Fruit fly (Drosophila melanogaster) whole organism, embryonic: ENCODE results near the gene CG13449.

Experiments
- CG11093 ChIP-seq: fragments of 200-800 bp; sonication (Bioruptor generic); IDR thresholded peaks from 3 replicates; pipeline ENCODE4 v1.3.6; 2022; ENCODE audit warnings: missing biosample characterization, missing genetic modification characterization
- CG11504 ChIP-seq: fragments of 200-800 bp; sonication (Bioruptor generic); optimal IDR thresholded peaks from 3 replicates; lab custom pipeline; 2019; ENCODE audit warnings: missing biosample characterization, mild to moderate bottlenecking, missing genetic modification characterization, moderate library complexity
- CG11695 ChIP-seq: fragments of 200-800 bp; sonication (Bioruptor generic); IDR thresholded peaks from 3 replicates; pipeline ENCODE4 v1.3.6; 2022; ENCODE audit warnings: missing biosample characterization, missing genetic modification characterization
- CG12769 ChIP-seq: fragments of 200-800 bp; sonication (Bioruptor generic); optimal IDR thresholded peaks from 2 replicates; lab custom pipeline; 2019; ENCODE audit warnings: missing biosample characterization, mild to moderate bottlenecking, missing genetic modification characterization, moderate library complexity
- CG15073 ChIP-seq: fragments of 200-800 bp; sonication (Bioruptor generic); optimal IDR thresholded peaks from 2 replicates; lab custom pipeline; 2016; ENCODE audit warnings: missing biosample characterization, missing genetic modification characterization
- CG15479 ChIP-seq: fragments of 200-800 bp; sonication (Bioruptor generic); optimal IDR thresholded peaks from 3 replicates; lab custom pipeline; 2019; ENCODE audit warnings: missing biosample characterization, mild to moderate bottlenecking, missing genetic modification characterization, moderate library complexity
- CG17186 ChIP-seq: fragments of 200-800 bp; sonication (Bioruptor generic); optimal IDR thresholded peaks from 3 replicates; lab custom pipeline; 2017; ENCODE audit warnings: missing biosample characterization, missing genetic modification reagents, missing genetic modification characterization
- CG17829 ChIP-seq: fragments of 200-800 bp; optimal IDR thresholded peaks from 2 replicates; lab custom pipeline; 2019; ENCODE audit warnings: missing biosample characterization, mild to moderate bottlenecking, missing genetic modification characterization, moderate library complexity
- CG18011 ChIP-seq: fragments of 200-800 bp; sonication (Bioruptor generic); optimal IDR thresholded peaks from 2 replicates; lab custom pipeline; 2017; ENCODE audit warnings: missing biosample characterization, missing genetic modification characterization, mild to moderate bottlenecking, moderate library complexity, missing genotype
- CG1832 ChIP-seq: fragments of 200-800 bp; sonication (Bioruptor generic); optimal IDR thresholded peaks from 2 replicates; lab custom pipeline; 2017; ENCODE audit warnings: missing biosample characterization, mild to moderate bottlenecking, missing genetic modification characterization, inconsistent platforms
- CG18599 ChIP-seq: fragments of 200-800 bp; sonication (Bioruptor generic); optimal IDR thresholded peaks from 3 replicates; lab custom pipeline; 2017; ENCODE audit warnings: missing biosample characterization, missing genetic modification characterization, mild to moderate bottlenecking, moderate library complexity, missing genetic modification reagents
- CG2678 ChIP-seq: fragments of 200-800 bp; sonication (Bioruptor generic); optimal IDR thresholded peaks from 3 replicates; lab custom pipeline; 2019; ENCODE audit warnings: missing biosample characterization, mild to moderate bottlenecking, missing genetic modification characterization, moderate library complexity
- CG32767 ChIP-seq: fragments of 200-800 bp; sonication (Bioruptor generic); IDR thresholded peaks from 2 replicates; pipeline ENCODE4 v1.3.6; 2022; ENCODE audit warnings: missing biosample characterization, missing genetic modification characterization
- CG33557 ChIP-seq: fragments of 200-800 bp; sonication (Bioruptor generic); optimal IDR thresholded peaks from 2 replicates; lab custom pipeline; 2019; ENCODE audit warnings: missing biosample characterization, mild to moderate bottlenecking, missing genetic modification characterization, moderate library complexity
- CG34422 ChIP-seq: fragments of 200-800 bp; sonication (Bioruptor generic); IDR thresholded peaks from 3 replicates; pipeline ENCODE4 v1.3.6; 2022; ENCODE audit warnings: missing biosample characterization, missing genetic modification characterization
- CG3726 ChIP-seq: fragments of 200-800 bp; sonication (Bioruptor generic); IDR thresholded peaks from 3 replicates; pipeline ENCODE4, ENCODE4 v1.3.6; 2022; ENCODE audit warnings: missing biosample characterization, missing genetic modification characterization
- CG4404 ChIP-seq: fragments of 200-800 bp; sonication (Bioruptor generic); IDR thresholded peaks from 2 replicates; pipeline ENCODE4 v1.3.6; 2022; ENCODE audit warnings: missing biosample characterization, missing genetic modification characterization
- CG4707 ChIP-seq: fragments of 200-800 bp; sonication (Bioruptor generic); optimal IDR thresholded peaks from 2 replicates; lab custom pipeline; 2018; ENCODE audit warnings: missing biosample characterization, mild to moderate bottlenecking, missing genetic modification characterization, moderate library complexity
- CG6813 ChIP-seq: fragments of 200-800 bp; sonication (Bioruptor generic); optimal IDR thresholded peaks from 2 replicates; lab custom pipeline; 2017; ENCODE audit warnings: missing biosample characterization, missing genetic modification characterization, mild to moderate bottlenecking, moderate library complexity, missing genetic modification reagents
- CG7271 ChIP-seq: fragments of 200-800 bp; sonication (Bioruptor generic); optimal IDR thresholded peaks from 2 replicates; lab custom pipeline; 2018; ENCODE audit warnings: missing biosample characterization, mild to moderate bottlenecking, missing genetic modification characterization, moderate library complexity
- CG8290 ChIP-seq, 3 experiments: fragments of 200-800 bp; sonication (Bioruptor generic); optimal IDR thresholded peaks; 2 replicates each; lab custom pipeline; 2016 to 2019; ENCODE audit warnings: missing biosample characterization in 3 of 3, missing genetic modification characterization in 3 of 3, mild to moderate bottlenecking in 2 of 3, moderate library complexity in 1 of 3
- D19B ChIP-seq: fragments of 200-800 bp; sonication (Bioruptor generic); optimal IDR thresholded peaks from 2 replicates; lab custom pipeline; 2017; ENCODE audit warnings: missing biosample characterization, mild to moderate bottlenecking, missing genetic modification characterization
- Dek ChIP-seq: fragments of 200-800 bp; sonication (Bioruptor generic); optimal IDR thresholded peaks from 3 replicates; lab custom pipeline; 2019; ENCODE audit warnings: missing biosample characterization, mild to moderate bottlenecking, missing genetic modification characterization, moderate library complexity
- Eip74EF ChIP-seq, 2 experiments: fragments of 200-800 bp in 1 of 2; fragments of >200 bp in 1 of 2; sonication (Bioruptor generic) in 1 of 2; optimal IDR thresholded peaks; 2 replicates each; lab custom pipeline; 2017 to 2019; ENCODE audit warnings: missing biosample characterization in 2 of 2, missing genetic modification characterization in 2 of 2, mild to moderate bottlenecking in 1 of 2, moderate library complexity in 1 of 2
- Ets65A ChIP-seq: fragments of 200-800 bp; sonication (Bioruptor generic); peaks from one replicate; lab custom pipeline; 2016; ENCODE audit warnings: missing biosample characterization, missing genetic modification characterization
- Fer1 ChIP-seq: fragments of 200-800 bp; sonication (Bioruptor generic); optimal IDR thresholded peaks from 2 replicates; lab custom pipeline; 2017; ENCODE audit warnings: missing biosample characterization, mild to moderate bottlenecking, missing genetic modification characterization
- HHEX ChIP-seq: fragments of 200-800 bp; sonication (Bioruptor generic); optimal IDR thresholded peaks from 3 replicates; lab custom pipeline; 2017; ENCODE audit warnings: missing biosample characterization, mild to moderate bottlenecking, missing genetic modification characterization, missing genetic modification reagents
- Hmr ChIP-seq: fragments of 200-800 bp; sonication (Bioruptor generic); optimal IDR thresholded peaks from 3 replicates; lab custom pipeline; 2017; ENCODE audit warnings: mild to moderate bottlenecking, missing biosample characterization, missing genetic modification reagents, missing genetic modification characterization
- Mad ChIP-seq: fragments of 200-800 bp; sonication (Bioruptor generic); optimal IDR thresholded peaks from 2 replicates; lab custom pipeline; 2016; ENCODE audit warnings: missing biosample characterization, missing genetic modification characterization
- Meics ChIP-seq: fragments of 200-800 bp; sonication (Bioruptor generic); optimal IDR thresholded peaks from 2 replicates; lab custom pipeline; 2017; ENCODE audit warnings: missing biosample characterization, mild to moderate bottlenecking, missing genetic modification characterization
- Nf-YC ChIP-seq: fragments of 200-800 bp; optimal IDR thresholded peaks from 3 replicates; lab custom pipeline; 2019; ENCODE audit warnings: missing biosample characterization, mild to moderate bottlenecking, missing genetic modification characterization, moderate library complexity
- PHDP ChIP-seq: fragments of 200-800 bp; sonication (Bioruptor generic); optimal IDR thresholded peaks from 3 replicates; lab custom pipeline; 2018; ENCODE audit warnings: missing biosample characterization, mild to moderate bottlenecking, missing genetic modification characterization, moderate library complexity
- Scr ChIP-seq: fragments of 200-800 bp; sonication (Bioruptor generic); IDR thresholded peaks from 2 replicates; pipeline ENCODE4 v1.3.6; 2022; ENCODE audit warnings: missing biosample characterization, missing genetic modification characterization; ENCODE audit not compliant: partially characterized antibody
- ap ChIP-seq: fragments of 200-800 bp; sonication (Bioruptor generic); IDR thresholded peaks from 2 replicates; pipeline ENCODE4 v1.3.6; 2022; ENCODE audit warnings: missing biosample characterization, missing genetic modification characterization
- cato ChIP-seq: fragments of 200-800 bp; sonication (Bioruptor generic); optimal IDR thresholded peaks from 2 replicates; lab custom pipeline; 2016; ENCODE audit warnings: missing biosample characterization, missing genetic modification characterization, borderline replicate concordance
- caup ChIP-seq: fragments of 200-800 bp; sonication (Bioruptor generic); optimal IDR thresholded peaks from 3 replicates; lab custom pipeline; 2017; ENCODE audit warnings: missing biosample characterization, mild to moderate bottlenecking, missing genetic modification characterization, moderate library complexity; ENCODE audit not compliant: severe bottlenecking
- chif ChIP-seq, 2 experiments: fragments of 200-800 bp; sonication (Bioruptor generic); optimal IDR thresholded peaks; 3 replicates each; lab custom pipeline; 2016; ENCODE audit warnings: missing biosample characterization in 2 of 2, missing genetic modification characterization in 2 of 2
- disco-r ChIP-seq: fragments of 200-800 bp; sonication (Bioruptor generic); optimal IDR thresholded peaks from 2 replicates; lab custom pipeline; 2016; ENCODE audit warnings: missing biosample characterization, missing genetic modification characterization
- ind ChIP-seq: fragments of 200-800 bp; sonication (Bioruptor generic); optimal IDR thresholded peaks from 3 replicates; lab custom pipeline; 2016; ENCODE audit warnings: missing biosample characterization, missing genetic modification characterization
- lbe ChIP-seq: fragments of 200-800 bp; sonication (Bioruptor generic); optimal IDR thresholded peaks from 2 replicates; lab custom pipeline; 2016; ENCODE audit warnings: missing biosample characterization, mild to moderate bottlenecking, missing genetic modification characterization
- lmd ChIP-seq: fragments of 200-800 bp; sonication (Bioruptor generic); IDR thresholded peaks from 2 replicates; pipeline ENCODE4 v1.3.6; 2022; ENCODE audit warnings: missing biosample characterization, missing genetic modification characterization
- mam ChIP-seq: fragments of 200-800 bp; sonication (Bioruptor generic); optimal IDR thresholded peaks from 3 replicates; lab custom pipeline; 2016; ENCODE audit warnings: missing biosample characterization, missing genetic modification characterization
- nmo ChIP-seq: fragments of 200-800 bp; sonication (Bioruptor generic); optimal IDR thresholded peaks from 2 replicates; lab custom pipeline; 2018; ENCODE audit warnings: missing biosample characterization, mild to moderate bottlenecking, missing genetic modification characterization, moderate library complexity
- pb ChIP-seq: fragments of 200-800 bp; sonication (Bioruptor generic); optimal IDR thresholded peaks from 3 replicates; lab custom pipeline; 2016; ENCODE audit warnings: missing biosample characterization, missing genetic modification characterization
- sens ChIP-seq: fragments of 200-800 bp; sonication (Bioruptor generic); peaks from one replicate; lab custom pipeline; 2016; ENCODE audit warnings: missing biosample characterization, missing genetic modification characterization
- slp2 ChIP-seq: fragments of 200-800 bp; sonication (Bioruptor generic); optimal IDR thresholded peaks from 2 replicates; lab custom pipeline; 2016; ENCODE audit warnings: missing biosample characterization, missing genetic modification characterization
- unc-4 ChIP-seq: fragments of 200-800 bp; sonication (Bioruptor generic); IDR thresholded peaks from 2 replicates; pipeline ENCODE4 v1.3.6; 2022; ENCODE audit warnings: missing biosample characterization, missing genetic modification characterization; ENCODE audit not compliant: partially characterized antibody
- unpg ChIP-seq: fragments of 200-800 bp; sonication (Bioruptor generic); optimal IDR thresholded peaks from 3 replicates; lab custom pipeline; 2018; ENCODE audit warnings: missing biosample characterization, mild to moderate bottlenecking, missing genetic modification characterization, moderate library complexity

The CG13449 gene

dm6 chr3L:15590803-15591597 is 21.6 kb downstream of the CG13449 start (continued):
- TF ChIP-seq Meics (GFP tag; lab: Kevin White, UChicago): peak; percentile 19
- no peak for TF ChIP-seq Ets65A (GFP tag; lab: Kevin White, UChicago)
- TF ChIP-seq Eip74EF (GFP tag; optimal IDR thresholded peaks at IDR 0.05; lab: Kevin White, UChicago): no peak
- no peak for TF ChIP-seq CG12769
- no peak for TF ChIP-seq CG1832 (GFP tag; lab: Kevin White, UChicago)
- no peak for TF ChIP-seq ap (GFP tag; lab: Robert Waterston, UW)
- TF ChIP-seq disco-r (GFP tag; lab: Kevin White, UChicago): no peak
- TF ChIP-seq HHEX: peak; percentile 51
- no peak for TF ChIP-seq unc-4 (GFP tag; lab: Robert Waterston, UW)
- no peak; the same call in 2 of the 3 replicates for TF ChIP-seq CG34422
- TF ChIP-seq unpg (GFP tag; lab: Kevin White, UChicago): peak; percentile 25
- peak; percentile 81 for TF ChIP-seq sens (GFP tag; lab: Kevin White, UChicago)
- TF ChIP-seq CG7271 (tag; lab: Kevin White, UChicago): no peak
- no peak for TF ChIP-seq CG8290 (GFP tag; optimal IDR thresholded peaks at IDR 0.05; lab: Kevin White, UChicago)
- TF ChIP-seq CG8290 (tag; optimal IDR thresholded peaks at IDR 0.05; lab: Kevin White, UChicago): peak in 1 of 2 experiments; percentile 71
- TF ChIP-seq CG11093 (GFP tag; lab: Robert Waterston, UW): no peak
- TF ChIP-seq PHDP (tag; lab: Kevin White, UChicago): peak; percentile 38
- TF ChIP-seq CG6813 (GFP tag; lab: Kevin White, UChicago): peak; percentile 46
- no peak for TF ChIP-seq slp2 (GFP tag; lab: Kevin White, UChicago)
- TF ChIP-seq CG2678 (tag; lab: Kevin White, UChicago): peak; percentile 57
- no peak for TF ChIP-seq CG33557
- no peak for TF ChIP-seq CG3726 (GFP tag; lab: Robert Waterston, UW)
- no peak for TF ChIP-seq D19B (GFP tag; lab: Kevin White, UChicago)
- peak; percentile 49 for TF ChIP-seq Hmr (GFP tag; lab: Kevin White, UChicago)
- no peak for TF ChIP-seq CG17829
- TF ChIP-seq Fer1: peak; percentile 28
- TF ChIP-seq CG18011: no peak
- TF ChIP-seq cato (GFP tag; lab: Kevin White, UChicago): no peak
- no peak for TF ChIP-seq chif (GFP tag; optimal IDR thresholded peaks at IDR 0.05; lab: Kevin White, UChicago)
- no peak for TF ChIP-seq nmo (GFP tag; lab: Kevin White, UChicago)
- TF ChIP-seq CG4707 (GFP tag; lab: Kevin White, UChicago): no peak
- peak; percentile 31 for TF ChIP-seq CG11504
- no peak for TF ChIP-seq pb (GFP tag; lab: Kevin White, UChicago)
- TF ChIP-seq caup: peak; percentile 6
- TF ChIP-seq Dek (tag; lab: Kevin White, UChicago): peak; percentile 40
- no peak for TF ChIP-seq CG11695 (GFP tag; lab: Robert Waterston, UW)
- no peak for TF ChIP-seq CG15479 (GFP tag; lab: Kevin White, UChicago)
- peak; percentile 6 for TF ChIP-seq CG18599 (GFP tag; lab: Kevin White, UChicago)
- no peak for TF ChIP-seq CG17186
- no peak for TF ChIP-seq CG15073 (GFP tag; lab: Kevin White, UChicago)
- TF ChIP-seq CG4404 (GFP tag; lab: Robert Waterston, UW): no peak
- TF ChIP-seq lbe: no peak
- no peak for TF ChIP-seq ind (GFP tag; lab: Kevin White, UChicago)
- peak; percentile 11 for TF ChIP-seq Nf-YC
- TF ChIP-seq Scr (GFP tag; lab: Robert Waterston, UW): no peak
- no peak for TF ChIP-seq lmd (GFP tag; lab: Robert Waterston, UW)
- TF ChIP-seq CG32767: no peak
- TF ChIP-seq mam: no peak
- TF ChIP-seq Mad (GFP tag; lab: Kevin White, UChicago): no peak
